Fruit fly (Drosophila melanogaster) whole organism, adult: ENCODE results near the gene png.

ENCODE experiments used
- CG11617 ChIP-seq: fragments of 200-800 bp; sonication (Bioruptor generic); optimal IDR thresholded peaks from 2 replicates; lab custom pipeline; 2017; ENCODE audit warnings: mild to moderate bottlenecking, missing biosample characterization, missing genetic modification reagents, missing genetic modification characterization
- CG12768 ChIP-seq: fragments of 200-800 bp; sonication (Bioruptor generic); optimal IDR thresholded peaks from 2 replicates; lab custom pipeline; 2017; ENCODE audit warnings: missing biosample characterization, missing genetic modification characterization, mild to moderate bottlenecking, moderate library complexity, missing genetic modification reagents
- CG14711 ChIP-seq: fragments of 200-800 bp; sonication (Bioruptor generic); optimal IDR thresholded peaks from 2 replicates; lab custom pipeline; 2018; ENCODE audit warnings: missing biosample characterization, mild to moderate bottlenecking, missing genetic modification characterization, moderate library complexity
- CG1620 ChIP-seq: fragments of 200-800 bp; sonication (Bioruptor generic); optimal IDR thresholded peaks from 2 replicates; lab custom pipeline; 2016; ENCODE audit warnings: missing biosample characterization, missing genetic modification characterization
- CG33017 ChIP-seq: fragments of 200-800 bp; sonication (Bioruptor generic); optimal IDR thresholded peaks from 2 replicates; lab custom pipeline; 2018; ENCODE audit warnings: missing biosample characterization, mild to moderate bottlenecking, missing genetic modification characterization, moderate library complexity
- CG5204 ChIP-seq: fragments of 200-800 bp; sonication (Bioruptor generic); optimal IDR thresholded peaks from 2 replicates; lab custom pipeline; 2016; ENCODE audit warnings: missing biosample characterization, missing genetic modification characterization
- CG7045 ChIP-seq: fragments of 200-800 bp; sonication (Bioruptor generic); optimal IDR thresholded peaks from 2 replicates; lab custom pipeline; 2017; ENCODE audit warnings: missing biosample characterization, mild to moderate bottlenecking, missing genetic modification characterization
- CG7101 ChIP-seq: fragments of 200-800 bp; sonication (Bioruptor generic); optimal IDR thresholded peaks from 2 replicates; lab custom pipeline; 2018; ENCODE audit warnings: missing biosample characterization, mild to moderate bottlenecking, missing genetic modification characterization, moderate library complexity
- Clk ChIP-seq: fragments of 200-800 bp; sonication (Bioruptor generic); optimal IDR thresholded peaks from 2 replicates; lab custom pipeline; 2017; ENCODE audit warnings: missing biosample characterization, missing genetic modification characterization
- Crg-1 ChIP-seq: fragments of 200-800 bp; sonication (Bioruptor generic); optimal IDR thresholded peaks from 2 replicates; lab custom pipeline; 2016; ENCODE audit warnings: missing biosample characterization, missing genetic modification characterization
- Hr96 ChIP-seq: fragments of 200-800 bp; sonication (Bioruptor generic); optimal IDR thresholded peaks from 2 replicates; lab custom pipeline; 2016; ENCODE audit warnings: missing biosample characterization, missing genetic modification characterization
- bab1 ChIP-seq: fragments of 200-800 bp; sonication (Bioruptor generic); optimal IDR thresholded peaks from 3 replicates; lab custom pipeline; 2019; ENCODE audit warnings: missing biosample characterization, mild to moderate bottlenecking, missing genetic modification characterization, moderate library complexity
- cic ChIP-seq: fragments of 200-800 bp; sonication (Bioruptor generic); optimal IDR thresholded peaks from 2 replicates; lab custom pipeline; 2017; ENCODE audit warnings: missing biosample characterization, mild to moderate bottlenecking, missing genetic modification characterization, moderate library complexity
- cnc ChIP-seq, 2 experiments: fragments of >200 bp; optimal IDR thresholded peaks; 2 replicates each; lab custom pipeline; 2017
- kay ChIP-seq: fragments of 200-800 bp; sonication (Bioruptor generic); peaks from one replicate; lab custom pipeline; 2016; ENCODE audit warnings: missing biosample characterization, missing genetic modification characterization, borderline replicate concordance
- ovo ChIP-seq: fragments of 200-800 bp; sonication (Bioruptor generic); optimal IDR thresholded peaks from 2 replicates; lab custom pipeline; 2016; ENCODE audit warnings: missing biosample characterization, missing genetic modification characterization
- pad ChIP-seq: fragments of 200-800 bp; sonication (Bioruptor generic); optimal IDR thresholded peaks from 3 replicates; lab custom pipeline; 2017; ENCODE audit warnings: missing biosample characterization, missing genetic modification characterization, mild to moderate bottlenecking, moderate library complexity, missing genetic modification reagents
- tj ChIP-seq: fragments of 200-800 bp; sonication (Bioruptor generic); optimal IDR thresholded peaks from 3 replicates; lab custom pipeline; 2017; ENCODE audit warnings: missing biosample characterization, mild to moderate bottlenecking, missing genetic modification characterization, moderate library complexity
- toe ChIP-seq: fragments of 200-800 bp; sonication (Bioruptor generic); optimal IDR thresholded peaks from 2 replicates; lab custom pipeline; 2016; ENCODE audit warnings: missing biosample characterization, missing genetic modification characterization

Gene png

DNA sequence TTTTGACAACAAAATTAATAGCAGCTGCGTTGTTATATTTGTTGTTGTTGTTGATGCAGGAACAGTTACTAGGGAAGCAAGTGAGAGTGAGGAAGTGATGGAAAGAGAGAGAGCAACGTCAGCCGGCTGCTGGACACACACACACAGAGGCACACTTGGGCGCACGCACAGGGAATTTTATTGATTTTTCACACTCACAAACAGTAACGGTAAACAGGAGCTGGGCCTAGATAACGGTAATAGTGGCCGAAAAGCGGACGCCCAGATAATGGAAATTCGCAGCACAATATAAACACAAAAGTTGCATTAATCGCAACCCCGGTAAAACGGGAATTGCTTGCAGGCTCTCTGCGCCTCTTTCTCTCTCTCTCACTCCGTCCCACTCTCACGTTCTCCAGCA, 35.7 kb downstream of the png start:
- TF ChIP-seq CG1620 (no peak), ovo (peak; percentile 60), pad (peak; percentile 38), toe (GFP tag; lab: Kevin White, UChicago) (no peak)

DNA sequence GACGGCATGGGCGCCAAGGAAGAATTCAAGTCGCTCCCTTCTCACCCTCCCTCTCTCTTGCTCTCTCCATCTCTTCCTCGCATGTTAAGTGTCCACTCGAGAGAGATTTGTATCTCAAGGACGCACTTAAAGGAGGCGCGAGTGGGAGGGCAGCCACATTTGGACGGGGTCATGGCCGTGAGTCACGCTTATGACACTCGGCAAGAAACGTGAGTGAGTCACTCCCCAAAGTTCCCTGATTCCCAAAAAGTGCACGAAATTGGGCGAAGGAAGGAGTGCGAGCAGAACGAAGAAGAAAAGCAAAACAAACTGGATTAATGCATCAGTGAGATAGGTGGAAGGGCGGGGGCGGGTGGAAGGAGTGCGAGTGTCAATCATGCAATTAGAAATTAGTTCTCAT, 36.4 kb downstream of the png start:
- no peak for TF ChIP-seq toe (GFP tag; lab: Kevin White, UChicago)
- TF ChIP-seq kay (GFP tag; lab: Kevin White, UChicago), result no peak
- TF ChIP-seq CG14711 (tag; lab: Kevin White, UChicago), result no peak
- TF ChIP-seq cnc (optimal IDR thresholded peaks at IDR 0.05; lab: Kevin White, UChicago), result no peak
- no peak for TF ChIP-seq pad
- no peak for TF ChIP-seq Clk
- TF ChIP-seq Hr96 (GFP tag; lab: Kevin White, UChicago), result no peak

DNA sequence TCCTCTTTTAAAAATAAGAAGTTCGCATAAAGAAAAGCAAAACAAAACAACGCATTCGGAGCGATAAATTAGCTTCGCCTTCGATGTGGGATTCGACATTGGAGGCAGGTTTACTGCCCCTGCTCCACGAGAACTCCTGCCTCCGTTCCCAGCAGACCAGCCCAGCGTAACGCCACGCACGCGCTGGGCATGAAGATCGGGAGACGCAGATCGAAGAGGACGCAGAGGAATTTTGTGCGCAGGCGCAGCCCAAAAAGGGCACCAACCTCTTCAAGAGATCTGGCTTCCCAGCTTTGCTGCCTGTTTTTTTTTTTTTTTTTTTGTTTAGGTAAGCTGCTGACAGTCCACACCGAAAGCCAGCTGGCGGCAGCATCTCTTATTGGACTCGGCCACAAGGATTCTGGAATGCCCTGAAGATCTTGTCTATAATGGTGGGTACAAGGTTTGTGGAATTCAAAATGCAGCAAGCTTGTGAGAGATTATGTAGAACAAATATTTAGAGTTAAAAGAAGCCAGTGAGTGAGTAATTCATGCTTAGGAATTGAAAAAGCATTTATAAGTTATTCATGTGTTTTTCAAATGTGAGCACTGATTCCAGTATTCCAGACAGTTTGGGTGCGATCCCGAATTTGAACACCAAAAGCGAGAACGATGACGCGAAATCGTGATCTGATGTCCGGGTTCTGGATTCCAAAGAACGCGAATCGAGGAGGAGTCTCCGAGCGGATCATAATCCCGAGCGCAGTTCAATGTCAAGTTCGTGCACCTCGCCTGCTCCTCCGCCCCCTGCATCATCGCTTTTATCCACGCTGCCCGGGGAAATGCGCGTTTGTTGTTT, 37.0 kb downstream of the png start:
- no peak for TF ChIP-seq cnc (optimal IDR thresholded peaks at IDR 0.05; lab: Kevin White, UChicago)
- no peak for TF ChIP-seq CG5204
- TF ChIP-seq pad, result no peak
- TF ChIP-seq cic (GFP tag; lab: Kevin White, UChicago), result no peak
- no peak for TF ChIP-seq ovo
- no peak for TF ChIP-seq kay (GFP tag; lab: Kevin White, UChicago)
- no peak for TF ChIP-seq CG12768 (GFP tag; lab: Kevin White, UChicago)
- TF ChIP-seq CG1620, result no peak
- TF ChIP-seq Crg-1 (GFP tag; lab: Kevin White, UChicago), result no peak
- TF ChIP-seq toe (GFP tag; lab: Kevin White, UChicago), result no peak
- TF ChIP-seq CG7101 (tag; lab: Kevin White, UChicago), result no peak
- no peak for TF ChIP-seq bab1 (GFP tag; lab: Kevin White, UChicago)
- TF ChIP-seq CG11617 (GFP tag; lab: Kevin White, UChicago), result no peak
- no peak for TF ChIP-seq CG7045 (GFP tag; lab: Kevin White, UChicago)
- TF ChIP-seq tj (GFP tag; lab: Kevin White, UChicago), result no peak
- no peak for TF ChIP-seq CG14711 (tag; lab: Kevin White, UChicago)

DNA sequence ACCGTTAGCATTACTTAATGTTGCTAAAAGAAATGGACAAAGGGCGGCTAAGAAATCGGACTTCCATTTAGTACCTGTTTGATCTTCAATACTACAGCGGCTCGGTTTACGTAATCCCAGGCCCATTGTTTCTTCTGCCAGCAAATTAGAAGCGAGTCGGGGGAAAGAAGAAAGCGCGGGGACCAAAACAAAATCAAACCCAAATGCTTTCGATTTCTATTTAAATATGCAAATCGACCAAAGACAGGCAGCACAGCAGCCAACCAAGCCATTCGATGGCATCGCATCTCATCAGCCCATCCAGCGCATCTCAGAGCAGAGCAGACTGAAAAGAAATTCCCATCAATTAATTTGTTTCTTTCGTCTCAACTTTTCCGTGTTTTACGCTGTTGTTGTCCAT, 44.9 kb downstream of the png start:
- TF ChIP-seq toe (GFP tag; lab: Kevin White, UChicago) (no peak), bab1 (GFP tag; lab: Kevin White, UChicago) (no peak)

DNA sequence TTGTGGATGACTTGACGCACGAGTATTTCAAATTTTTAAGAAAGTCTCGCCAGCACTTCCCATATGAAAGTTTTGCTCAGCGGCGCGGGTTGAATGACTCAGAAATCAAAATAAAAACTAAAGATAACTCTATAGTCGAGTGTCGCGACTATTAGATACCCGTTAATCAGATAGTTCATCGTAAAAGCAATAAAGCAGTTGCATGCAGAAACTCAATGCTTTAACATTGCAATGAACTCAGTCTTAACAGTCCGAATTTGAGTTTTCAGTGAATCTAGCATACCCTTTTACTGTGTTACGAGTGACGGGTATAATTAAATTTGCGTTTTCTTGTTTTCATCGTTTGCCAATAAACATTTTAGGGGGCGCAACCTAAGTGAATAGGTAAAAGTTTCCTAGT, 46.2 kb downstream of the png start:
- TF ChIP-seq CG7045 (GFP tag; lab: Kevin White, UChicago), result no peak
- TF ChIP-seq CG14711 (tag; lab: Kevin White, UChicago), result no peak
- no peak for TF ChIP-seq ovo
- no peak for TF ChIP-seq bab1 (GFP tag; lab: Kevin White, UChicago)
- no peak for TF ChIP-seq tj (GFP tag; lab: Kevin White, UChicago)
- TF ChIP-seq CG12768 (GFP tag; lab: Kevin White, UChicago), result no peak
- no peak for TF ChIP-seq CG33017
- no peak for TF ChIP-seq kay (GFP tag; lab: Kevin White, UChicago)
- TF ChIP-seq Clk, result no peak

DNA sequence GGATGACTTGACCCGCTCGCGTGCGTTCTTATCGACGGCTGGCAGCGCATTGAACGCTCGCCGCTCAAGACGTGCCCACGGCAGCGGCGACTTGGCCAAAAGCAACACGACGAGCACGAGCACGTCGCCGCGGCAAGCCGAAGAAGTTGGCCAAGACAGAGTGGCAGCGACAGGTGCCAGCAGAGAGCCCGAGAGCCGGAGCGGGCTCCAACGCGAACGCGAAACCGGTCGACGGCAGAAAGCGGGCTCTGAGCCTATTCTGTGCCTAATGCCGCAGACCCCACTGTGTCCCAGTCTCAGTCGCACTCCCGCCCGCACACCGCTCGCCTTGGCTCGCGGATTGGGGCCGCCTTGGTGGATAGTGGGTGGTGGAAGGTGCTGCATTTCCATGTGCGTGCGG, 49.0 kb downstream of the png start:
- TF ChIP-seq bab1 (GFP tag; lab: Kevin White, UChicago), result peak; percentile 29
- no peak for TF ChIP-seq pad
- no peak for TF ChIP-seq toe (GFP tag; lab: Kevin White, UChicago)
- TF ChIP-seq Hr96 (GFP tag; lab: Kevin White, UChicago), result no peak
